Worm (Caenorhabditis elegans): ENCODE results near the gene W02B12.11.

W02B12.11 gene

ce11 chrII:11450882-11451281 lies 22.8 kb upstream of the W02B12.11 start:
- TF ChIP-seq W03F9.2 (tag; optimal IDR thresholded peaks at IDR 0.05) (no peak), dao-5 (tag; optimal IDR thresholded peaks at IDR 0.05) (no peak), him-1 (tag; optimal IDR thresholded peaks at IDR 0.05) (no peak)

ce11 chrII:11451738-11452137 lies 21.9 kb upstream of the W02B12.11 start:
- no peak for TF ChIP-seq him-1 (tag; optimal IDR thresholded peaks at IDR 0.05)
- TF ChIP-seq W03F9.2 (tag; optimal IDR thresholded peaks at IDR 0.05): no peak
- no peak for TF ChIP-seq dao-5 (tag; optimal IDR thresholded peaks at IDR 0.05)

- TF ChIP-seq him-1 (tag; optimal IDR thresholded peaks at IDR 0.05): no peak
- no peak for TF ChIP-seq dao-5 (tag; optimal IDR thresholded peaks at IDR 0.05)
- no peak for TF ChIP-seq W03F9.2 (tag; optimal IDR thresholded peaks at IDR 0.05)
Measured at ce11 chrII:11452498-11453005, 21.1 kb upstream of the W02B12.11 start, which contains the start of gene rsp-2. Gene rsp-2 (minus strand): TSS chrII:11452955.

ce11 chrII:11453025-11453424 lies 20.6 kb upstream of the W02B12.11 start, which contains the start of gene rsp-1:
Gene rsp-1 (plus strand): TSS chrII:11453362.
- peak; percentile 64 for TF ChIP-seq him-1 (tag; optimal IDR thresholded peaks at IDR 0.05)
- TF ChIP-seq dao-5 (tag; optimal IDR thresholded peaks at IDR 0.05): peak; percentile 39
- peak; percentile 96 for TF ChIP-seq W03F9.2 (tag; optimal IDR thresholded peaks at IDR 0.05)

- TF ChIP-seq him-1 (tag; optimal IDR thresholded peaks at IDR 0.05) (no peak), W03F9.2 (tag; optimal IDR thresholded peaks at IDR 0.05) (no peak), dao-5 (tag; optimal IDR thresholded peaks at IDR 0.05) (no peak)
Measured at ce11 chrII:11453639-11454038, 20.0 kb upstream of the W02B12.11 start.

ce11 chrII:11455140-11455539 lies 18.5 kb upstream of the W02B12.11 start:
- no peak for TF ChIP-seq him-1 (tag; optimal IDR thresholded peaks at IDR 0.05)
- no peak for TF ChIP-seq dao-5 (tag; optimal IDR thresholded peaks at IDR 0.05)
- TF ChIP-seq W03F9.2 (tag; optimal IDR thresholded peaks at IDR 0.05): no peak

ce11 chrII:11455715-11456114 lies 17.9 kb upstream of the W02B12.11 start:
- TF ChIP-seq dao-5 (tag; optimal IDR thresholded peaks at IDR 0.05): no peak
- TF ChIP-seq W03F9.2 (tag; optimal IDR thresholded peaks at IDR 0.05): no peak
- no peak for TF ChIP-seq him-1 (tag; optimal IDR thresholded peaks at IDR 0.05)

ce11 chrII:11459883-11460282 lies 13.8 kb upstream of the W02B12.11 start:
- TF ChIP-seq dao-5 (tag; optimal IDR thresholded peaks at IDR 0.05) (no peak), him-1 (tag; optimal IDR thresholded peaks at IDR 0.05) (no peak), W03F9.2 (tag; optimal IDR thresholded peaks at IDR 0.05) (no peak)

- TF ChIP-seq him-1 (tag; optimal IDR thresholded peaks at IDR 0.05): no peak
- no peak for TF ChIP-seq dao-5 (tag; optimal IDR thresholded peaks at IDR 0.05)
- no peak for TF ChIP-seq W03F9.2 (tag; optimal IDR thresholded peaks at IDR 0.05)
Measured at ce11 chrII:11463899-11464298, 9.8 kb upstream of the W02B12.11 start.

- TF ChIP-seq W03F9.2 (tag; optimal IDR thresholded peaks at IDR 0.05) (peak; percentile 47), him-1 (tag; optimal IDR thresholded peaks at IDR 0.05) (no peak), dao-5 (tag; optimal IDR thresholded peaks at IDR 0.05) (no peak)
Measured at ce11 chrII:11464427-11464944, 9.2 kb upstream of the W02B12.11 start, which contains the start of the genes aars-1 and rga-1. Gene aars-1 (minus strand): TSS chrII:11464497. Gene rga-1 (plus strand): TSS chrII:11464894.

- no peak for TF ChIP-seq him-1 (tag; optimal IDR thresholded peaks at IDR 0.05)
Measured at ce11 chrII:11467541-11467940, 6.1 kb upstream of the W02B12.11 start, which contains the start of gene klp-17. Gene klp-17 (minus strand): TSS chrII:11467641.

ce11 chrII:11469574-11470108 lies 4.0 kb upstream of the W02B12.11 start, which contains the start of gene cisd-1:
Gene cisd-1 (minus strand): TSS chrII:11469624.
- TF ChIP-seq him-1 (tag; optimal IDR thresholded peaks at IDR 0.05) (no peak), W03F9.2 (tag; optimal IDR thresholded peaks at IDR 0.05) (no peak), dao-5 (tag; optimal IDR thresholded peaks at IDR 0.05) (no peak)

- TF ChIP-seq him-1 (tag; optimal IDR thresholded peaks at IDR 0.05) (no peak), W03F9.2 (tag; optimal IDR thresholded peaks at IDR 0.05) (no peak), dao-5 (tag; optimal IDR thresholded peaks at IDR 0.05) (no peak)
Measured at ce11 chrII:11471916-11472315, 1.7 kb upstream of the W02B12.11 start, which contains the start of gene mfn-1. Gene mfn-1 (minus strand): TSS chrII:11472016.

- TF ChIP-seq dao-5 (tag; optimal IDR thresholded peaks at IDR 0.05): no peak
- no peak for TF ChIP-seq him-1 (tag; optimal IDR thresholded peaks at IDR 0.05)
- no peak for TF ChIP-seq W03F9.2 (tag; optimal IDR thresholded peaks at IDR 0.05)
Measured at ce11 chrII:11472542-11472941, 1.1 kb upstream of the W02B12.11 start.

Measured in whole organism, L4/young adult.